Fruit fly (Drosophila melanogaster) Kc167 (cell line): Measurements from ENCODE around the gene p115.

Source experiments
- Myc ChIP-seq: fragments of >200 bp; optimal IDR thresholded peaks from 2 replicates; lab custom pipeline; 2017; ENCODE audit warnings: missing external identifiers
- Sin3A ChIP-seq: fragments of >200 bp; optimal IDR thresholded peaks from 2 replicates; lab custom pipeline; 2018; ENCODE audit warnings: missing external identifiers
- h ChIP-seq: fragments of >200 bp; optimal IDR thresholded peaks from 3 replicates; lab custom pipeline; 2018; ENCODE audit warnings: missing external identifiers
- insv ChIP-seq: fragments of >200 bp; optimal IDR thresholded peaks from 3 replicates; lab custom pipeline; 2018; ENCODE audit warnings: missing external identifiers
- psq ChIP-seq: fragments of >200 bp; optimal IDR thresholded peaks from 2 replicates; lab custom pipeline; 2017; ENCODE audit warnings: missing external identifiers
- ttk ChIP-seq: sonication (Bioruptor generic); optimal IDR thresholded peaks from 2 replicates; lab custom pipeline; 2017; ENCODE audit warnings: missing external identifiers

Gene p115

DNA sequence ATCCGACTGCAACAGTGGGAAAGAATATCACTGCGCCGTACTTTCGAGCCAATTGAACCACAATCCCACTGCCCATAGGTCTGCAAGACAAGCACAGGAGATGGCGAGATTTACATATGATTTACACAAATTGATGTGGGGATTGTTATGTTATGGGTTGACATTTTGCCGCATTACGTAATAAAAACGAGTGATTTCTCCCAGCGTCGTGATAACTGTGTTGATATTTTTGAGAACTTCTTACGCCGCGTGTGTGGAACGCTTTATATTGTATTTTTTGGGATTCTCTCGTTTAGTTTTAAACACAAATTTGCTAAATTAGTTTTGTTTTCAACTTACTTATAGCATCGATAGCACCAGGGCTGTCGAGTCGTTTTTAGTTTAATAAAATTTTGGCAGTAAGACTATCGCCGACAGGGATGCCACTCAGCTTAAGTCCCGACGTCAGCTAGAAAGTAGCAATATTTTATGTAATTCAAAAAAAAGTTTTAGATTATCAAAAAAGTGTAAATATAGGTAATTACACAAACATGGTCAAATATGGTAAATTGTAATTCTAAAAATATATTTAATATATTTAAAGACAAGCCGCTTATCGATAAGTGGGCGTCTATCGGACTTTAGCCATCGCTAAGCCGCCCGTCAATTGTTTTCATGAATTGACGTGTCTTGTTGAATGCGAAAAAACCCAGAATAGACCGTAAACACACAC, at the start of gene p115, which contains the start of the genes CG45089 and ND-MNLL:
TSS of gene p115 (plus strand) at position 621 of the 712 bp plus-strand sequence.
TSS of gene CG45089 (minus strand) at position 388 of the 712 bp plus-strand sequence.
TSS of gene ND-MNLL (minus strand) at position 388 of the 712 bp plus-strand sequence.
- no peak for TF ChIP-seq insv (lab: Kevin White, UChicago)
- TF ChIP-seq Myc (lab: Kevin White, UChicago): no peak

- TF ChIP-seq h (lab: Kevin White, UChicago): no peak
- no peak for TF ChIP-seq Sin3A (lab: Kevin White, UChicago)
- no peak for TF ChIP-seq ttk (lab: Kevin White, UChicago)
- no peak for TF ChIP-seq Myc (lab: Kevin White, UChicago)
- no peak for TF ChIP-seq insv (lab: Kevin White, UChicago)
- no peak for TF ChIP-seq psq (lab: Kevin White, UChicago)
Observed at dm6 chrX:7854144-7854543, 39.7 kb upstream of the p115 start, which contains the start of gene CG10920. TSS of gene CG10920 (minus strand) at chrX:7854244.

DNA sequence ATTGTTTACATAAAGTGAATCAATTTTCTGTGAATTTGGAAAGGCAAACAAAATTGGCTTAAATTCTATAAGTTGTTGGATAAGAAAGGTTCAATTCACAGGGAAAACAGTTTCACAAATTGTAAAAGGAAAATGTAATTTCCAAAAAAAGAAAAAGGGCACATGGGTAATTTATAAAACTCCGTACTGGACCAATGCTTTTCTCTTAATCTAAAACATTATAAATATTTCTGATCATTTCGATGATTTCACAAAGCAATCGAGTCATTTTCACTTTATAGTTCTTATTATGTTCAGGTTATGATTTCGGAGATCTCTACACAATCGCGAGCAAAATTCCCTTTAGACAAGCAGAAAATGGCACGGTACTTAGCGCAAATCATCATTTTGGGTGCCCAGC, 36.0 kb upstream of the p115 start, which contains the start of gene CG1409:
TSS of gene CG1409 (plus strand) at position 301 of the 400 bp plus-strand sequence.
- TF ChIP-seq insv (lab: Kevin White, UChicago): no peak

- TF ChIP-seq h (lab: Kevin White, UChicago) (no peak), Sin3A (lab: Kevin White, UChicago) (no peak), insv (lab: Kevin White, UChicago) (no peak), Myc (lab: Kevin White, UChicago) (no peak)
Observed at dm6 chrX:7866868-7867267, 27.0 kb upstream of the p115 start, which contains the start of gene Ir7b. TSS of gene Ir7b (minus strand) at chrX:7866968.

- no peak for TF ChIP-seq insv (lab: Kevin White, UChicago)
- no peak for TF ChIP-seq ttk (lab: Kevin White, UChicago)
- TF ChIP-seq h (lab: Kevin White, UChicago): no peak
- TF ChIP-seq Myc (lab: Kevin White, UChicago): no peak
- TF ChIP-seq psq (lab: Kevin White, UChicago): no peak
- TF ChIP-seq Sin3A (lab: Kevin White, UChicago): no peak
Observed at dm6 chrX:7873172-7873930, 20.5 kb upstream of the p115 start, which contains the start of gene dec. TSS of gene dec (minus strand) at chrX:7873222.

DNA sequence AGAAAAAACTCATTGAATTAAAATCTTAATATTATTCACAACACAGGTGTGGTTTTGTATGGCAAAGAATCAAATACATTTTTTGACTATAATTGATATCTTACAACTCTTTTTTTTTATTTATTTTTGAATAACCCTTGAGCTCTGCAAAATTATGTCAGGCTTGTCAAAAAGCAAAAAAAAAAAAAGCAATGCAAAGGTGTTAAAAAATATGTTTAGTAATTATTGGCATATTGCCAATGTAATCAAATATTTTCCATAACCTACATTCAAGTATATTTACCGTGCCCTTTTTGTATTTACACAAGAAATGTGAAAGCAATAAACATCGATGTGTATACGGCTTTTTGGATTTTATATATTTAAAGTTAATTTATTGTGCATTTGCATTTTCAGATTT, 19.7 kb upstream of the p115 start, which contains the start of gene Ir7c:
TSS of gene Ir7c (plus strand) at position 301 of the 400 bp plus-strand sequence.
- TF ChIP-seq h (lab: Kevin White, UChicago): no peak
- TF ChIP-seq insv (lab: Kevin White, UChicago): no peak
- TF ChIP-seq Sin3A (lab: Kevin White, UChicago): no peak
- TF ChIP-seq psq (lab: Kevin White, UChicago): no peak
- no peak for TF ChIP-seq ttk (lab: Kevin White, UChicago)
- no peak for TF ChIP-seq Myc (lab: Kevin White, UChicago)

dm6 chrX:7878736-7879135, 15.1 kb upstream of the p115 start, which contains the start of gene Ir7d:
TSS of gene Ir7d (minus strand) at chrX:7878836.
- TF ChIP-seq ttk (lab: Kevin White, UChicago) (no peak), Sin3A (lab: Kevin White, UChicago) (no peak), h (lab: Kevin White, UChicago) (no peak), psq (lab: Kevin White, UChicago) (no peak), insv (lab: Kevin White, UChicago) (no peak), Myc (lab: Kevin White, UChicago) (no peak)

- no peak for TF ChIP-seq Sin3A (lab: Kevin White, UChicago)
- TF ChIP-seq h (lab: Kevin White, UChicago): no peak
- TF ChIP-seq Myc (lab: Kevin White, UChicago): no peak
- TF ChIP-seq ttk (lab: Kevin White, UChicago): no peak
- TF ChIP-seq psq (lab: Kevin White, UChicago): no peak
Observed at dm6 chrX:7881579-7881978, 12.3 kb upstream of the p115 start, which contains the start of gene Ir7e. TSS of gene Ir7e (minus strand) at chrX:7881679.

dm6 chrX:7883926-7884325, 9.9 kb upstream of the p115 start, which contains the start of gene Ir7f:
TSS of gene Ir7f (minus strand) at chrX:7884026.
- TF ChIP-seq Sin3A (lab: Kevin White, UChicago) (no peak), ttk (lab: Kevin White, UChicago) (no peak), h (lab: Kevin White, UChicago) (no peak), insv (lab: Kevin White, UChicago) (no peak), Myc (lab: Kevin White, UChicago) (no peak), psq (lab: Kevin White, UChicago) (no peak)

DNA sequence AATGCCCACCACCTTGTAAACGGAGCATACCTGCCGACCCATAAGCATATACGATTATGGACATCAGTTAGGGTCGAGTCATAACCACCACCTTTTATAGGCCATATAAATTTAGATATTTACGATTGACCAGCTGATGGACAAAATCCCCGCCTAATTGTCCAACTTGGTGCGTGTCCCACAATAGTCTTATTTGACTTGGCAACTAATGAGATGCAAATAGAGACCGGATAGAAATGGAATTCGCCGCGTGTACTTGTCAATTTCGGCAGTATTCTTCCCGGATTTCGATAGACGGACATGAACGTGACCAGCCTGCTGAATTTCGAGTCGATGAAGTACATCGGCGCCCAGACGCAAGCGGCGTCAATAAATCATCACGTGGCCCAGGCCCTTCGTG, 9.5 kb upstream of the p115 start, which contains the start of gene Ir7g:
TSS of gene Ir7g (plus strand) at position 301 of the 400 bp plus-strand sequence.
- TF ChIP-seq psq (lab: Kevin White, UChicago) (no peak), Myc (lab: Kevin White, UChicago) (no peak), Sin3A (lab: Kevin White, UChicago) (no peak), insv (lab: Kevin White, UChicago) (no peak), ttk (lab: Kevin White, UChicago) (no peak), h (lab: Kevin White, UChicago) (no peak)

dm6 chrX:7888386-7889024, 5.3 kb upstream of the p115 start, which contains the start of gene Acat1:
TSS of gene Acat1 (minus strand) at chrX:7888785.
- no peak for TF ChIP-seq Myc (lab: Kevin White, UChicago)
- TF ChIP-seq ttk (lab: Kevin White, UChicago): no peak
- no peak for TF ChIP-seq Sin3A (lab: Kevin White, UChicago)
- no peak for TF ChIP-seq insv (lab: Kevin White, UChicago)
- TF ChIP-seq h (lab: Kevin White, UChicago): no peak
- TF ChIP-seq psq (lab: Kevin White, UChicago): no peak
